Worm (Caenorhabditis elegans) whole organism, L1 larva: ENCODE results near the gene C09F5.1.
A peak's percentile ranks its signal among the peaks of the same experiment; 100 is the strongest.

ENCODE experiments used
- C04F5.9 ChIP-seq: sonication (generic microtip); optimal IDR thresholded peaks from 2 replicates; lab custom pipeline; 2016; ENCODE audit warnings: missing genetic modification characterization, missing compliant biosample characterization
- C16A3.4 ChIP-seq: fragments of 150-350 bp; optimal IDR thresholded peaks from 2 replicates; lab custom pipeline; 2014; ENCODE audit warnings: missing biosample characterization, missing genetic modification characterization
- C34B4.2 ChIP-seq: sonication (generic microtip); optimal IDR thresholded peaks from 2 replicates; lab custom pipeline; 2017; ENCODE audit warnings: mild to moderate bottlenecking, missing genetic modification characterization, missing compliant biosample characterization
- F16B12.6 ChIP-seq: fragments of 150-350 bp; optimal IDR thresholded peaks from 2 replicates; lab custom pipeline; 2014; ENCODE audit warnings: missing biosample characterization, missing genetic modification characterization
- Y116A8C.19 ChIP-seq: sonication (generic microtip); optimal IDR thresholded peaks from 2 replicates; lab custom pipeline; 2016; ENCODE audit warnings: missing compliant biosample characterization, missing genetic modification characterization, borderline replicate concordance
- aly-2 ChIP-seq: fragments of 150-350 bp; optimal IDR thresholded peaks from 2 replicates; lab custom pipeline; 2014; ENCODE audit warnings: missing biosample characterization, missing genetic modification characterization
- blmp-1 ChIP-seq: fragments of 150-350 bp; optimal IDR thresholded peaks from 2 replicates; lab custom pipeline; 2014; ENCODE audit warnings: missing biosample characterization, missing genetic modification characterization
- ceh-63 ChIP-seq: fragments of 200-800 bp; sonication (Bioruptor generic); optimal IDR thresholded peaks from 2 replicates; lab custom pipeline; 2018; ENCODE audit warnings: mild to moderate bottlenecking, missing genetic modification characterization, missing compliant biosample characterization
- ceh-82 ChIP-seq, 3 experiments: fragments of 150-350 bp in 1 of 3; sonication (generic microtip) in 2 of 3; optimal IDR thresholded peaks; 2 replicates each; lab custom pipeline; 2014 to 2017; ENCODE audit warnings: missing biosample characterization in 3 of 3, missing genetic modification characterization in 3 of 3
- ceh-88 ChIP-seq: fragments of 200-800 bp; sonication (Bioruptor generic); IDR thresholded peaks from 2 replicates; pipeline ENCODE4 v1.3.6; 2022; ENCODE audit warnings: missing genetic modification characterization, missing compliant biosample characterization
- ceh-90 ChIP-seq: sonication (generic microtip); optimal IDR thresholded peaks from 2 replicates; lab custom pipeline; 2016; ENCODE audit warnings: missing genetic modification characterization, missing compliant biosample characterization
- ces-1 ChIP-seq: fragments of 150-350 bp; optimal IDR thresholded peaks from 2 replicates; lab custom pipeline; 2014; ENCODE audit warnings: missing biosample characterization, missing genetic modification reagents, missing genetic modification characterization
- dpl-1 ChIP-seq, 3 experiments: fragments of 150-350 bp in 2 of 3; sonication (generic microtip) in 1 of 3; optimal IDR thresholded peaks; 2 replicates each; lab custom pipeline; 2014 to 2017; ENCODE audit warnings: missing biosample characterization in 3 of 3, missing genetic modification characterization in 3 of 3, missing genetic modification reagents in 3 of 3
- efl-1 ChIP-seq, 4 experiments: fragments of 150-350 bp; optimal IDR thresholded peaks in 3 of 4; peaks in 1 of 4; 1 replicate in 1 of 4; 2 replicates in 3 of 4; lab custom pipeline; 2014; ENCODE audit warnings: missing biosample characterization in 2 of 4, missing genetic modification characterization in 2 of 4, missing genetic modification reagents in 2 of 4
- egl-13 ChIP-seq: sonication (generic microtip); optimal IDR thresholded peaks from 2 replicates; lab custom pipeline; 2016; ENCODE audit warnings: missing genotype, missing genetic modification reagents, missing genetic modification characterization, missing compliant biosample characterization
- ets-5 ChIP-seq: fragments of 200-800 bp; sonication (Bioruptor generic); IDR thresholded peaks from 2 replicates; pipeline ENCODE4 v1.3.6; 2022; ENCODE audit warnings: missing genetic modification characterization, missing compliant biosample characterization
- fkh-10 ChIP-seq: sonication (generic microtip); optimal IDR thresholded peaks from 2 replicates; lab custom pipeline; 2017; ENCODE audit warnings: missing biosample characterization, missing genetic modification reagents, missing genetic modification characterization
- fkh-8 ChIP-seq: sonication (generic microtip); optimal IDR thresholded peaks from 2 replicates; lab custom pipeline; 2016; ENCODE audit warnings: mild to moderate bottlenecking, missing genetic modification characterization, missing compliant biosample characterization
- fos-1 ChIP-seq: fragments of 150-350 bp; optimal IDR thresholded peaks from 2 replicates; lab custom pipeline; 2014; ENCODE audit warnings: missing biosample characterization, missing genetic modification characterization
- grh-1 ChIP-seq: fragments of 200-800 bp; sonication (Bioruptor generic); IDR thresholded peaks from 2 replicates; pipeline ENCODE4 v1.3.6; 2022; ENCODE audit warnings: missing genetic modification reagents, missing genetic modification characterization, missing compliant biosample characterization
- hlh-17 ChIP-seq: fragments of 200-800 bp; sonication (Bioruptor generic); optimal IDR thresholded peaks from 2 replicates; lab custom pipeline; 2018; ENCODE audit warnings: missing genetic modification characterization, mild to moderate bottlenecking, missing compliant biosample characterization, moderate library complexity, borderline replicate concordance
- hpl-2 ChIP-seq: fragments of 150-350 bp; optimal IDR thresholded peaks from 2 replicates; lab custom pipeline; 2014; ENCODE audit warnings: missing biosample characterization, missing genetic modification reagents, missing genetic modification characterization
- isw-1 ChIP-seq: fragments of 200-800 bp; sonication (Bioruptor generic); IDR thresholded peaks from 2 replicates; pipeline ENCODE4 v1.3.6; 2022; ENCODE audit warnings: missing genetic modification characterization, missing compliant biosample characterization
- jun-1 ChIP-seq: fragments of 150-350 bp; optimal IDR thresholded peaks from 2 replicates; lab custom pipeline; 2014; ENCODE audit warnings: missing biosample characterization, missing genetic modification reagents, missing genetic modification characterization
- lin-35 ChIP-seq, 2 experiments: fragments of 150-350 bp; optimal IDR thresholded peaks; 2 replicates each; lab custom pipeline; 2014; ENCODE audit warnings: missing biosample characterization in 2 of 2, missing genetic modification characterization in 2 of 2, missing genetic modification reagents in 2 of 2
- lir-3 ChIP-seq: sonication (generic microtip); optimal IDR thresholded peaks from 2 replicates; lab custom pipeline; 2016; ENCODE audit warnings: mild to moderate bottlenecking, missing genetic modification characterization, moderate library complexity, missing compliant biosample characterization; ENCODE audit not compliant: poor library complexity
- lsy-2 ChIP-seq, 2 experiments: fragments of 150-350 bp; optimal IDR thresholded peaks; 2 replicates each; lab custom pipeline; 2014; ENCODE audit warnings: missing biosample characterization in 2 of 2, missing genetic modification characterization in 2 of 2
- mef-2 ChIP-seq: fragments of 150-350 bp; optimal IDR thresholded peaks from 2 replicates; lab custom pipeline; 2014; ENCODE audit warnings: missing biosample characterization, missing genetic modification characterization
- mep-1 ChIP-seq: fragments of 150-350 bp; optimal IDR thresholded peaks from 2 replicates; lab custom pipeline; 2014; ENCODE audit warnings: missing biosample characterization, missing genetic modification characterization
- nhr-12 ChIP-seq: sonication (generic microtip); optimal IDR thresholded peaks from 2 replicates; lab custom pipeline; 2017; ENCODE audit warnings: missing biosample characterization, missing genetic modification characterization
- nhr-19 ChIP-seq: fragments of 200-800 bp; sonication (Bioruptor generic); conservative IDR thresholded peaks from 2 replicates; pipeline ENCODE4 v1.3.6; 2022; ENCODE audit warnings: missing genetic modification characterization, missing compliant biosample characterization
- nhr-20 ChIP-seq: sonication (generic microtip); optimal IDR thresholded peaks from 2 replicates; lab custom pipeline; 2016; ENCODE audit warnings: mild to moderate bottlenecking, missing genetic modification characterization, missing compliant biosample characterization
- nhr-237 ChIP-seq: fragments of 150-350 bp; optimal IDR thresholded peaks from 2 replicates; lab custom pipeline; 2014; ENCODE audit warnings: missing biosample characterization, missing genetic modification characterization
- nhr-47 ChIP-seq: sonication (generic microtip); optimal IDR thresholded peaks from 2 replicates; lab custom pipeline; 2016; ENCODE audit warnings: mild to moderate bottlenecking, missing genetic modification characterization, moderate library complexity, missing compliant biosample characterization
- nhr-76 ChIP-seq: sonication (generic microtip); optimal IDR thresholded peaks from 2 replicates; lab custom pipeline; 2017; ENCODE audit warnings: missing biosample characterization, missing genetic modification characterization
- nhr-85 ChIP-seq: sonication (generic microtip); peaks from one replicate; lab custom pipeline; 2016; ENCODE audit warnings: missing genetic modification characterization, inconsistent platforms, missing compliant biosample characterization
- pax-3 ChIP-seq: fragments of 200-800 bp; sonication (Bioruptor generic); optimal IDR thresholded peaks from 2 replicates; lab custom pipeline; 2018; ENCODE audit warnings: mild to moderate bottlenecking, missing genetic modification characterization, moderate library complexity, missing compliant biosample characterization
- skn-1 ChIP-seq: fragments of 150-350 bp; optimal IDR thresholded peaks from 2 replicates; lab custom pipeline; 2014; ENCODE audit warnings: missing biosample characterization, missing genetic modification characterization
- snpc-4 ChIP-seq: fragments of 150-350 bp; optimal IDR thresholded peaks from 2 replicates; lab custom pipeline; 2014; ENCODE audit warnings: missing biosample characterization, missing genetic modification characterization
- snu-23 ChIP-seq: sonication (generic microtip); optimal IDR thresholded peaks from 2 replicates; lab custom pipeline; 2016; ENCODE audit warnings: missing genetic modification characterization, missing compliant biosample characterization
- sox-4 ChIP-seq: sonication (generic microtip); optimal IDR thresholded peaks from 2 replicates; lab custom pipeline; 2016; ENCODE audit warnings: missing genetic modification characterization, missing compliant biosample characterization
- sptf-1 ChIP-seq: fragments of 150-350 bp; optimal IDR thresholded peaks from 2 replicates; lab custom pipeline; 2014; ENCODE audit warnings: missing biosample characterization, missing genetic modification characterization
- swsn-7 ChIP-seq: sonication (generic microtip); optimal IDR thresholded peaks from 2 replicates; lab custom pipeline; 2016; ENCODE audit warnings: missing genetic modification characterization, missing compliant biosample characterization
- tbx-2 ChIP-seq: sonication (generic microtip); optimal IDR thresholded peaks from 2 replicates; lab custom pipeline; 2016; ENCODE audit warnings: missing genetic modification characterization, missing compliant biosample characterization
- unc-86 ChIP-seq: sonication (generic microtip); optimal IDR thresholded peaks from 2 replicates; lab custom pipeline; 2016; ENCODE audit warnings: missing genetic modification characterization, missing compliant biosample characterization
- xbp-1 ChIP-seq: sonication (generic microtip); optimal IDR thresholded peaks from 2 replicates; lab custom pipeline; 2016; ENCODE audit warnings: missing genetic modification characterization, missing compliant biosample characterization
- zag-1 ChIP-seq: fragments of 150-350 bp; optimal IDR thresholded peaks from 2 replicates; lab custom pipeline; 2014; ENCODE audit warnings: missing biosample characterization, missing genetic modification characterization
- zip-4 ChIP-seq: fragments of 200-800 bp; sonication (Bioruptor generic); optimal IDR thresholded peaks from 2 replicates; lab custom pipeline; 2018; ENCODE audit warnings: mild to moderate bottlenecking, missing genetic modification characterization, moderate library complexity, missing compliant biosample characterization
- ztf-11 ChIP-seq, 2 experiments: sonication (generic microtip); optimal IDR thresholded peaks; 2 replicates each; lab custom pipeline; 2016 to 2017; ENCODE audit warnings: missing genetic modification characterization in 2 of 2, missing biosample characterization in 1 of 2, missing compliant biosample characterization in 1 of 2

The C09F5.1 gene

ce11 chrIII:631421-631820 is 27.1 kb upstream of the C09F5.1 start, which contains the start of gene T19C3.6:
Gene T19C3.6 (minus strand): TSS chrIII:631521.
- TF ChIP-seq snpc-4 (tag; lab: Kevin White, UChicago) (no peak), xbp-1 (no peak), C04F5.9 (tag; lab: Kevin White, UChicago) (no peak), zip-4 (GFP tag; lab: Kevin White, UChicago) (no peak), nhr-85 (tag; lab: Kevin White, UChicago) (no peak), fos-1 (tag; lab: Kevin White, UChicago) (no peak), lin-35 (GFP tag; optimal IDR thresholded peaks at IDR 0.05; lab: Kevin White, UChicago) (no peak), ces-1 (GFP tag; lab: Kevin White, UChicago) (no peak), ztf-11 (tag; optimal IDR thresholded peaks at IDR 0.05; lab: Kevin White, UChicago) (no peak), aly-2 (no peak), lir-3 (tag; lab: Kevin White, UChicago) (no peak), mef-2 (tag; lab: Kevin White, UChicago) (no peak), pax-3 (no peak), fkh-8 (tag; lab: Kevin White, UChicago) (no peak), isw-1 (GFP tag; lab: Robert Waterston, UW) (no peak), nhr-47 (no peak), ets-5 (GFP tag; lab: Robert Waterston, UW) (no peak), ceh-90 (tag; lab: Kevin White, UChicago) (no peak), tbx-2 (tag; lab: Kevin White, UChicago) (no peak), hpl-2 (GFP tag; lab: Kevin White, UChicago) (no peak)

DNA sequence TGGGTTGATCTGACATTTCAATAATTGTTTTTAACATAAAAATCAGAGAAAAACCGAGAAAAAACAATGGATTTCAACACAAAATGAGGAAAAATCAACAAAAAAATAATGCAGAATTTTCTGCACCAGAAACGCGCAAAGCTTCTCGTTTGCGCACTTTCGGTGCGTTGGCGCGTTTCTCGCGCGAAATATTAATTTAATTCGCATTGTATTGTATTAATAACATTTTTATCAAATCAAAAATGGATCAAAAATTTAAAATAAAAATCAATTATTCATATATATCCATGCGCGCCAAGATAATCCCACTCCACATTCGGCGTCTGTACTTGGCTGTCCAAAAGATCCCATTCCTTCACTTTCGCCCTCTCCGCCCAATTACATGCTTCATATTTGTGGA is 23.9 kb upstream of the C09F5.1 start, which contains the start of gene fem-2:
TSS of gene fem-2 (minus strand) at position 9 of the 400 bp plus-strand sequence.
- TF ChIP-seq mef-2 (tag; lab: Kevin White, UChicago) = no peak
- TF ChIP-seq tbx-2 (tag; lab: Kevin White, UChicago) = peak; percentile 43
- TF ChIP-seq hpl-2 (GFP tag; lab: Kevin White, UChicago) = no peak
- TF ChIP-seq fkh-8 (tag; lab: Kevin White, UChicago) = peak; percentile 1
- no peak for TF ChIP-seq skn-1 (tag; lab: Kevin White, UChicago)
- no peak for TF ChIP-seq pax-3
- TF ChIP-seq unc-86 (tag; lab: Kevin White, UChicago) = peak; percentile 5
- TF ChIP-seq dpl-1 (GFP tag; optimal IDR thresholded peaks at IDR 0.05; lab: Kevin White, UChicago) = peak; percentile 38 to 53 (median 44)
- no peak for TF ChIP-seq C34B4.2
- TF ChIP-seq snpc-4 (tag; lab: Kevin White, UChicago) = no peak
- TF ChIP-seq nhr-12 (tag; lab: Kevin White, UChicago) = no peak
- TF ChIP-seq efl-1 (optimal IDR thresholded peaks at IDR 0.05; lab: Kevin White, UChicago) = peak; percentile 32 to 47
- peak; percentile 52 to 90 for TF ChIP-seq efl-1 (GFP tag; optimal IDR thresholded peaks at IDR 0.05 in 1 of 2; lab: Kevin White, UChicago)
- no peak for TF ChIP-seq ztf-11 (tag; optimal IDR thresholded peaks at IDR 0.05; lab: Kevin White, UChicago)
- TF ChIP-seq Y116A8C.19 (tag; lab: Kevin White, UChicago) = no peak
- peak; percentile 58 to 67 for TF ChIP-seq lin-35 (GFP tag; optimal IDR thresholded peaks at IDR 0.05; lab: Kevin White, UChicago)
- TF ChIP-seq C04F5.9 (tag; lab: Kevin White, UChicago) = no peak
- TF ChIP-seq ces-1 (GFP tag; lab: Kevin White, UChicago) = no peak
- peak; percentile 30 to 63 (median 38) for TF ChIP-seq ceh-82 (tag; optimal IDR thresholded peaks at IDR 0.05; lab: Kevin White, UChicago)
- no peak for TF ChIP-seq zag-1 (tag; lab: Kevin White, UChicago)
- no peak for TF ChIP-seq lir-3 (tag; lab: Kevin White, UChicago)
- no peak for TF ChIP-seq ceh-63 (GFP tag; lab: Kevin White, UChicago)
- TF ChIP-seq nhr-76 (tag; lab: Kevin White, UChicago) = no peak
- no peak for TF ChIP-seq ceh-88 (GFP tag; lab: Robert Waterston, UW)
- peak; percentile 36 for TF ChIP-seq nhr-19 (GFP tag; lab: Robert Waterston, UW)
- TF ChIP-seq nhr-237 = no peak
- peak; percentile 79 for TF ChIP-seq mep-1 (tag; lab: Kevin White, UChicago)
- TF ChIP-seq F16B12.6 (tag; lab: Kevin White, UChicago) = no peak
- no peak for TF ChIP-seq fkh-10
- TF ChIP-seq jun-1 (tag; lab: Kevin White, UChicago) = no peak
- TF ChIP-seq sox-4 (tag; lab: Kevin White, UChicago) = peak; percentile 6
- TF ChIP-seq snu-23 (GFP tag; lab: Kevin White, UChicago) = peak; percentile 62
- peak; percentile 42 for TF ChIP-seq blmp-1 (tag; lab: Kevin White, UChicago)
- no peak for TF ChIP-seq grh-1 (GFP tag; lab: Robert Waterston, UW)
- TF ChIP-seq swsn-7 (tag; lab: Kevin White, UChicago) = peak; percentile 52
- peak; percentile 76 for TF ChIP-seq nhr-85 (tag; lab: Kevin White, UChicago)
- TF ChIP-seq lsy-2 (tag; optimal IDR thresholded peaks at IDR 0.05; lab: Kevin White, UChicago) = peak; percentile 57 to 67
- TF ChIP-seq egl-13 (tag; lab: Kevin White, UChicago) = no peak
- TF ChIP-seq nhr-20 (tag; lab: Kevin White, UChicago) = peak; percentile 37
- no peak for TF ChIP-seq ets-5 (GFP tag; lab: Robert Waterston, UW)
- no peak for TF ChIP-seq fos-1 (tag; lab: Kevin White, UChicago)
- TF ChIP-seq sptf-1 (tag; lab: Kevin White, UChicago) = no peak
- peak; percentile 46 for TF ChIP-seq C16A3.4
- TF ChIP-seq hlh-17 (GFP tag; lab: Kevin White, UChicago) = no peak
